Worm (Caenorhabditis elegans): ENCODE measurements around the gene sdz-9.

ce11 chrII:2762108-2762507, 11.3 kb downstream of the sdz-9 start, which contains the start of gene fbxb-106:
- TF ChIP-seq dao-5 (tag; optimal IDR thresholded peaks at IDR 0.05) (no peak), W03F9.2 (tag; optimal IDR thresholded peaks at IDR 0.05) (no peak), him-1 (tag; optimal IDR thresholded peaks at IDR 0.05) (no peak)

Data from whole organism, L4/young adult.